Worm (Caenorhabditis elegans) whole organism, L3 larva: ENCODE results near the gene clec-150.
A peak's percentile ranks its signal among the peaks of the same experiment; 100 is the strongest.

Experiments used
- R02D3.7 ChIP-seq: fragments of 150-350 bp; optimal IDR thresholded peaks from 2 replicates; lab custom pipeline; 2014; ENCODE audit warnings: missing biosample characterization, missing genetic modification characterization
- ZK546.5 ChIP-seq: sonication (generic microtip); optimal IDR thresholded peaks from 2 replicates; lab custom pipeline; 2017; ENCODE audit warnings: missing biosample characterization, missing genetic modification characterization
- aly-2 ChIP-seq: fragments of 150-350 bp; optimal IDR thresholded peaks from 2 replicates; lab custom pipeline; 2014; ENCODE audit warnings: missing biosample characterization, missing genetic modification characterization
- ama-1 ChIP-seq: fragments of 150-350 bp; optimal IDR thresholded peaks from 2 replicates; lab custom pipeline; 2018
- ceh-16 ChIP-seq: sonication (generic microtip); optimal IDR thresholded peaks from 2 replicates; lab custom pipeline; 2017; ENCODE audit warnings: missing biosample characterization, missing genetic modification characterization
- ceh-28 ChIP-seq: fragments of 150-350 bp; optimal IDR thresholded peaks from 2 replicates; lab custom pipeline; 2014; ENCODE audit warnings: missing biosample characterization, missing genetic modification reagents, missing genetic modification characterization
- ceh-82 ChIP-seq: fragments of 150-350 bp; optimal IDR thresholded peaks from 2 replicates; lab custom pipeline; 2014; ENCODE audit warnings: missing biosample characterization, missing genetic modification characterization
- egl-27 ChIP-seq: sonication (generic microtip); optimal IDR thresholded peaks from 4 replicates; lab custom pipeline; 2017; ENCODE audit warnings: missing biosample characterization, missing genetic modification reagents, missing genetic modification characterization
- egl-5 ChIP-seq: fragments of 150-350 bp; optimal IDR thresholded peaks from 2 replicates; lab custom pipeline; 2017; ENCODE audit warnings: missing biosample characterization, missing genetic modification reagents, missing genetic modification characterization, inconsistent platforms
- elt-1 ChIP-seq: fragments of 150-350 bp; optimal IDR thresholded peaks from 2 replicates; lab custom pipeline; 2014; ENCODE audit warnings: missing biosample characterization, missing genetic modification characterization
- elt-2 ChIP-seq: sonication (generic microtip); optimal IDR thresholded peaks from 2 replicates; lab custom pipeline; 2016; ENCODE audit warnings: missing genetic modification reagents, mild to moderate bottlenecking, missing genetic modification characterization, missing compliant biosample characterization
- elt-3 ChIP-seq, 3 experiments: fragments of 150-350 bp in 1 of 3; sonication (generic microtip) in 2 of 3; optimal IDR thresholded peaks; 2 replicates in 2 of 3; 4 replicates in 1 of 3; lab custom pipeline; 2014 to 2017; ENCODE audit warnings: missing biosample characterization in 3 of 3, missing genetic modification characterization in 3 of 3
- eor-1 ChIP-seq, 2 experiments: fragments of 150-350 bp; optimal IDR thresholded peaks; 2 replicates each; lab custom pipeline; 2014 to 2018; ENCODE audit warnings: missing biosample characterization in 2 of 2, missing genetic modification characterization in 2 of 2
- fkh-10 ChIP-seq: sonication (generic microtip); optimal IDR thresholded peaks from 2 replicates; lab custom pipeline; 2017; ENCODE audit warnings: missing biosample characterization, missing genetic modification reagents, missing genetic modification characterization
- fkh-2 ChIP-seq: fragments of 150-350 bp; optimal IDR thresholded peaks from 2 replicates; lab custom pipeline; 2014; ENCODE audit warnings: missing biosample characterization, missing genetic modification reagents, missing genetic modification characterization
- hmg-11 ChIP-seq: sonication (generic microtip); optimal IDR thresholded peaks from 2 replicates; lab custom pipeline; 2016; ENCODE audit warnings: missing genetic modification characterization, missing compliant biosample characterization
- jun-1 ChIP-seq: fragments of 150-350 bp; optimal IDR thresholded peaks from 2 replicates; lab custom pipeline; 2014; ENCODE audit warnings: missing biosample characterization, missing genetic modification reagents, missing genetic modification characterization
- lin-15B ChIP-seq: fragments of 150-350 bp; optimal IDR thresholded peaks from 2 replicates; lab custom pipeline; 2014; ENCODE audit warnings: missing biosample characterization, missing genetic modification characterization
- lin-39 ChIP-seq: fragments of 150-350 bp; optimal IDR thresholded peaks from 2 replicates; lab custom pipeline; 2018; ENCODE audit warnings: missing biosample characterization, missing genetic modification reagents, missing genetic modification characterization
- lsy-12 ChIP-seq: sonication (generic microtip); optimal IDR thresholded peaks from 2 replicates; lab custom pipeline; 2016; ENCODE audit warnings: mild to moderate bottlenecking, missing genetic modification characterization, missing compliant biosample characterization
- mdl-1 ChIP-seq: fragments of 150-350 bp; optimal IDR thresholded peaks from 2 replicates; lab custom pipeline; 2014; ENCODE audit warnings: missing biosample characterization, missing genetic modification characterization
- mml-1 ChIP-seq: fragments of 150-350 bp; sonication (generic microtip); optimal IDR thresholded peaks from 3 replicates; lab custom pipeline; 2014; ENCODE audit warnings: missing biosample characterization, missing genetic modification characterization
- nfya-1 ChIP-seq: sonication (generic microtip); optimal IDR thresholded peaks from 2 replicates; lab custom pipeline; 2017; ENCODE audit warnings: missing genetic modification characterization, mild to moderate bottlenecking, missing compliant biosample characterization, antibody characterized with exemption, moderate library complexity; ENCODE audit not compliant: insufficient read depth
- nhr-11 ChIP-seq: fragments of 150-350 bp; optimal IDR thresholded peaks from 2 replicates; lab custom pipeline; 2014; ENCODE audit warnings: missing biosample characterization, missing genetic modification characterization
- nhr-23 ChIP-seq: fragments of 150-350 bp; optimal IDR thresholded peaks from 2 replicates; lab custom pipeline; 2014; ENCODE audit warnings: missing biosample characterization, missing genetic modification reagents, missing genetic modification characterization
- nhr-237 ChIP-seq: fragments of 150-350 bp; optimal IDR thresholded peaks from 2 replicates; lab custom pipeline; 2014; ENCODE audit warnings: missing biosample characterization, missing genetic modification characterization
- nhr-25 ChIP-seq: sonication (generic microtip); optimal IDR thresholded peaks from 2 replicates; lab custom pipeline; 2017; ENCODE audit warnings: missing biosample characterization, missing genetic modification characterization
- nhr-28 ChIP-seq: fragments of 150-350 bp; optimal IDR thresholded peaks from 2 replicates; lab custom pipeline; 2014; ENCODE audit warnings: missing biosample characterization, missing genetic modification characterization
- nhr-67 ChIP-seq: fragments of 150-350 bp; optimal IDR thresholded peaks from 2 replicates; lab custom pipeline; 2014; ENCODE audit warnings: missing biosample characterization, missing genetic modification characterization
- nhr-76 ChIP-seq: fragments of 150-350 bp; sonication (generic microtip); optimal IDR thresholded peaks from 5 replicates; lab custom pipeline; 2014; ENCODE audit warnings: missing biosample characterization, missing genetic modification characterization
- nhr-77 ChIP-seq: fragments of 150-350 bp; optimal IDR thresholded peaks from 2 replicates; lab custom pipeline; 2014; ENCODE audit warnings: missing biosample characterization, missing genetic modification characterization
- pha-4 ChIP-seq: fragments of 150-350 bp; optimal IDR thresholded peaks from 2 replicates; lab custom pipeline; 2014; ENCODE audit warnings: missing biosample characterization, missing genetic modification reagents, missing genetic modification characterization
- skn-1 ChIP-seq: fragments of 150-350 bp; optimal IDR thresholded peaks from 2 replicates; lab custom pipeline; 2014; ENCODE audit warnings: missing biosample characterization, missing genetic modification characterization
- snpc-4 ChIP-seq: fragments of 150-350 bp; optimal IDR thresholded peaks from 2 replicates; lab custom pipeline; 2014; ENCODE audit warnings: missing biosample characterization, missing genetic modification characterization
- tbx-2 ChIP-seq: sonication (generic microtip); optimal IDR thresholded peaks from 2 replicates; lab custom pipeline; 2016; ENCODE audit warnings: mild to moderate bottlenecking, missing genetic modification characterization, missing compliant biosample characterization
- unc-39 ChIP-seq: sonication (generic microtip); optimal IDR thresholded peaks from 4 replicates; lab custom pipeline; 2017; ENCODE audit warnings: missing biosample characterization, missing genetic modification characterization
- zag-1 ChIP-seq: fragments of 150-350 bp; optimal IDR thresholded peaks from 2 replicates; lab custom pipeline; 2014; ENCODE audit warnings: missing biosample characterization, missing genetic modification characterization
- ztf-11 ChIP-seq: fragments of 150-350 bp; optimal IDR thresholded peaks from 2 replicates; lab custom pipeline; 2014; ENCODE audit warnings: missing biosample characterization, missing genetic modification characterization
- ztf-4 ChIP-seq: fragments of 150-350 bp; optimal IDR thresholded peaks from 2 replicates; lab custom pipeline; 2014; ENCODE audit warnings: missing biosample characterization, missing genetic modification characterization

The clec-150 gene

DNA sequence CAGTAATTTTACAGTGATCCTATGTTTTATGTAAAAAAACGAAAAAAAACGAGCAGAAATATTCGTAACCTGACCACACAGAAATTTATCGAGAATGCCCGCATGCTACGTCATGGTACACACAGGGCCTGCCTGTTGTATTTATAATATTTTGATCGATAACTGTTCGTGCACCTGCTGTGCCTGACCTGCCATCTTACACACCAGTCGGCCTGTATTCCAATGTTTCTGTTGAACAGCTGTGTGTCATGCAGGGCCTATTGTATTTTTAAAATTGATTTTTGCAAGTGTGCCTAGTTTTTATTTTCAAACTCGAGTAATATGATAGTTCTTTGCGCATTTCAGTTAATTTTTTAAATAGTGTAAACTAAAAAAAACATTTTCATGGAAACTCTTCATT is 36.2 kb upstream of the clec-150 start:
- TF ChIP-seq nhr-11 (tag; lab: Kevin White, UChicago): no peak
- TF ChIP-seq nhr-67 (tag; lab: Kevin White, UChicago): no peak
- TF ChIP-seq snpc-4: no peak
- TF ChIP-seq egl-5: no peak
- TF ChIP-seq elt-3 (tag; optimal IDR thresholded peaks at IDR 0.05; lab: Kevin White, UChicago): no peak
- no peak for TF ChIP-seq unc-39 (tag; lab: Kevin White, UChicago)
- no peak for TF ChIP-seq ama-1 (lab: Kevin White, UChicago)
- TF ChIP-seq pha-4: no peak
- no peak for TF ChIP-seq ceh-82 (tag; lab: Kevin White, UChicago)
- TF ChIP-seq ceh-28 (tag; lab: Kevin White, UChicago): no peak
- no peak for TF ChIP-seq ZK546.5 (tag; lab: Kevin White, UChicago)
- TF ChIP-seq nfya-1: no peak
- TF ChIP-seq mdl-1: no peak
- no peak for TF ChIP-seq skn-1
- TF ChIP-seq fkh-2 (tag; lab: Kevin White, UChicago): no peak
- no peak for TF ChIP-seq R02D3.7 (tag; lab: Kevin White, UChicago)
- no peak for TF ChIP-seq elt-1
- TF ChIP-seq ceh-16 (tag; lab: Kevin White, UChicago): no peak
- TF ChIP-seq, all 47 proteins: peak for 0

DNA sequence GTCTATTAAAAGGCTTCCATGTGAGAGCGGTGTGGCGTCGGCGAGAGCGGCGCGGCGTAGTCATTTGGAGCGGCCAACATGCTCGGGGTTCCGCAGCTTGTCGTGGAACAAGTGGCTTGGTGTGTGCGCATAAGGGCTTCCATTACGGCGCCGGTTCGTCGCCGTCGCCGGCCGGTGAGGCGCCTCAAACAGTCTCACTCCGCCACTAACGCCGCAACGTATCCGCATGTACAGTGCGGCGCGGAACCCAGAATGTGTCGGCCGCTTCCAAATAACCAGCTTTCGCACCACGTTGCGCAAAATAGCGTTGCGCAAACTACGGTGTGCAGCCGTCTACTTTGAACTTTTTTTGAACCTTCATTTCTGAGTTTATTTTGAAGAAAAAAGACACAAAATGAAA is 31.6 kb upstream of the clec-150 start:
- TF ChIP-seq nhr-67 (tag; lab: Kevin White, UChicago) (no peak), ceh-28 (tag; lab: Kevin White, UChicago) (no peak), ceh-16 (tag; lab: Kevin White, UChicago) (no peak), tbx-2 (tag; lab: Kevin White, UChicago) (no peak), elt-3 (tag; optimal IDR thresholded peaks at IDR 0.05; lab: Kevin White, UChicago) (no peak), mml-1 (tag; lab: Kevin White, UChicago) (no peak), mdl-1 (no peak)

DNA sequence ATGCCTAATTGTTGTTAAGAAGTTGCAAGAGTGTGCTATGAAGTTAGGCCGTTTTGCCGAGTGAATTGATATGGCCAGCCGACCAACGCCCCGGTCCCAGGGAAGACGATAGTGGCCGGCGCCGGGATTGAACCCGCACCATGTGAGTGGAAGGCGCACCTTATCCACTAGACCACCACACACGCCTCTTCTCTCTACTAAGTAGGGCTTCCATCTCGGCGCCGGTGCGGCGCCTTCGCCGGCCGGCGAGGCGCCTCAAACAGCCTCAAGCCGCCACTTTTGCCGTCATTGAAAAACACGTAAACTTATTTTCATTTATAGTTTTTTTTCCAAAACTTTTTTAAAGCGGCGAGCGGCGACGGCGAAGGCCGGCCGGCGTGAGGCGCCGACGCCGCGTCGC is 23.6 kb upstream of the clec-150 start:
- no peak for TF ChIP-seq elt-2 (tag; lab: Kevin White, UChicago)
- no peak for TF ChIP-seq elt-3 (tag; optimal IDR thresholded peaks at IDR 0.05; lab: Kevin White, UChicago)
- TF ChIP-seq nhr-23 (tag; lab: Kevin White, UChicago): no peak
- TF ChIP-seq nhr-25 (tag; lab: Kevin White, UChicago): no peak
- no peak for TF ChIP-seq nhr-237 (tag; lab: Kevin White, UChicago)
- TF ChIP-seq aly-2: no peak
- TF ChIP-seq fkh-2 (tag; lab: Kevin White, UChicago): no peak
- TF ChIP-seq unc-39 (tag; lab: Kevin White, UChicago): no peak
- no peak for TF ChIP-seq ztf-4 (tag; lab: Kevin White, UChicago)
- no peak for TF ChIP-seq ztf-11 (tag; lab: Kevin White, UChicago)
- TF ChIP-seq eor-1 (tag; optimal IDR thresholded peaks at IDR 0.05; lab: Kevin White, UChicago): no peak
- TF ChIP-seq ceh-16 (tag; lab: Kevin White, UChicago): no peak
- no peak for TF ChIP-seq nfya-1
- no peak for TF ChIP-seq mdl-1
- no peak for TF ChIP-seq egl-27
- no peak for TF ChIP-seq nhr-77
- TF ChIP-seq jun-1 (tag; lab: Kevin White, UChicago): no peak
- no peak for TF ChIP-seq lin-15B
- TF ChIP-seq nhr-76 (tag; lab: Kevin White, UChicago): no peak
- no peak for TF ChIP-seq nhr-28

DNA sequence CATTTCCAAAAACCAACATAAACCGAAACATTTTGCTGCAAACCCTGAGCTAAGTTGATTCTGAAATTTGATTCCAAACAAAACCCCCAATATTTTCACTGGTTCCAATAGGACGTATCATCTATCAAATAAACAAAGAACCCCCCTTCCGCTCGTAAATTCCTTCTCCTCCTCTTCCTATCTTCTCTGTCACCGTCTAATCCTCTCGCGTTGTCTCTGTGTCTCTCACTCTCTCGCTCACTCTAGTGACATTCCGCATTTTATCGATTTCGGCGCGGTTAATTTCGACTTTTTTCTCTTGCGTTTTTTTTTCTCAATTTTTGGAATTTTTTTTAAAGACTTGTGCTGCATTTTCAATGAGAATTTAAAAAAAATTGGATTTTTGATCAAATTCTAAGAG is 20.5 kb upstream of the clec-150 start:
- TF ChIP-seq hmg-11 (tag; lab: Kevin White, UChicago) (peak; percentile 55), lin-39 (tag; lab: Kevin White, UChicago) (peak; percentile 70), ceh-28 (tag; lab: Kevin White, UChicago) (peak; percentile 89), nfya-1 (peak; percentile 77), mdl-1 (no peak), lsy-12 (tag; lab: Kevin White, UChicago) (no peak), nhr-25 (tag; lab: Kevin White, UChicago) (peak; percentile 1), elt-2 (tag; lab: Kevin White, UChicago) (peak; percentile 45), nhr-28 (no peak), ceh-82 (tag; lab: Kevin White, UChicago) (no peak), fkh-10 (GFP tag; lab: Kevin White, UChicago) (no peak), zag-1 (tag; lab: Kevin White, UChicago) (no peak)
- TF ChIP-seq, all 47 proteins: peak for 6
